Fruit fly (Drosophila melanogaster) whole organism, embryonic: Measurements from ENCODE around the gene CG32700.

Experiments used
- Abd-B ChIP-seq: fragments of 200-800 bp; sonication (Bioruptor generic); optimal IDR thresholded peaks from 2 replicates; lab custom pipeline; 2018; ENCODE audit warnings: missing biosample characterization, mild to moderate bottlenecking, missing genetic modification characterization, moderate library complexity
- Blimp-1 ChIP-seq: fragments of 200-800 bp; sonication (Bioruptor generic); optimal IDR thresholded peaks from 3 replicates; lab custom pipeline; 2018; ENCODE audit warnings: missing biosample characterization, missing genetic modification characterization, mild to moderate bottlenecking, moderate library complexity, missing genetic modification reagents
- CG1024 ChIP-seq: fragments of 200-800 bp; sonication (Bioruptor generic); IDR thresholded peaks from 2 replicates; pipeline ENCODE4 v1.3.6; 2022; ENCODE audit warnings: missing biosample characterization, missing genetic modification characterization
- CG11085 ChIP-seq: fragments of 200-800 bp; sonication (Bioruptor generic); IDR thresholded peaks from 2 replicates; pipeline ENCODE4 v1.3.6; 2022; ENCODE audit warnings: missing biosample characterization, missing genetic modification characterization
- CG12219 ChIP-seq: fragments of 200-800 bp; sonication (Bioruptor generic); optimal IDR thresholded peaks from 3 replicates; lab custom pipeline; 2018; ENCODE audit warnings: missing biosample characterization, mild to moderate bottlenecking, missing genetic modification characterization
- CG12744 ChIP-seq: fragments of 200-800 bp; sonication (Bioruptor generic); optimal IDR thresholded peaks from 2 replicates; lab custom pipeline; 2016; ENCODE audit warnings: missing biosample characterization, missing genetic modification characterization
- CG15601 ChIP-seq: fragments of 200-800 bp; sonication (Bioruptor generic); optimal IDR thresholded peaks from 3 replicates; lab custom pipeline; 2019; ENCODE audit warnings: missing biosample characterization, mild to moderate bottlenecking, missing genetic modification characterization, moderate library complexity
- CG16815 ChIP-seq: fragments of 200-800 bp; sonication (Bioruptor generic); optimal IDR thresholded peaks from 3 replicates; lab custom pipeline; 2017; ENCODE audit warnings: missing biosample characterization, mild to moderate bottlenecking, missing genetic modification characterization
- CG17359 ChIP-seq: fragments of 200-800 bp; sonication (Bioruptor generic); optimal IDR thresholded peaks from 3 replicates; lab custom pipeline; 2018; ENCODE audit warnings: missing biosample characterization, mild to moderate bottlenecking, missing genetic modification characterization, moderate library complexity
- CG17361 ChIP-seq: fragments of 200-800 bp; sonication (Bioruptor generic); IDR thresholded peaks from 3 replicates; pipeline ENCODE4 v1.3.6; 2022; ENCODE audit warnings: missing biosample characterization, missing genetic modification characterization
- CG17612 ChIP-seq: fragments of 200-800 bp; sonication (Bioruptor generic); IDR thresholded peaks from 2 replicates; pipeline ENCODE4 v1.3.6; 2022; ENCODE audit warnings: missing biosample characterization, missing genetic modification characterization
- CG17829 ChIP-seq: fragments of 200-800 bp; optimal IDR thresholded peaks from 2 replicates; lab custom pipeline; 2019; ENCODE audit warnings: missing biosample characterization, mild to moderate bottlenecking, missing genetic modification characterization, moderate library complexity
- CG2129 ChIP-seq: fragments of 200-800 bp; sonication (Bioruptor generic); IDR thresholded peaks from 2 replicates; pipeline ENCODE4 v1.3.6; 2022; ENCODE audit warnings: missing biosample characterization, missing genetic modification characterization; ENCODE audit not compliant: partially characterized antibody
- CG2199 ChIP-seq: fragments of 200-800 bp; sonication (Bioruptor generic); IDR thresholded peaks from 3 replicates; pipeline ENCODE4 v1.3.6; 2022; ENCODE audit warnings: missing biosample characterization, missing genetic modification characterization
- CG30431 ChIP-seq: fragments of 200-800 bp; sonication (Bioruptor generic); optimal IDR thresholded peaks from 2 replicates; lab custom pipeline; 2017; ENCODE audit warnings: missing biosample characterization, missing genetic modification characterization
- CG6765 ChIP-seq: fragments of 200-800 bp; sonication (Bioruptor generic); optimal IDR thresholded peaks from 3 replicates; lab custom pipeline; 2017; ENCODE audit warnings: missing biosample characterization, mild to moderate bottlenecking, missing genetic modification characterization
- CG7987 ChIP-seq: fragments of 200-800 bp; sonication (Bioruptor generic); optimal IDR thresholded peaks from 2 replicates; lab custom pipeline; 2018; ENCODE audit warnings: missing biosample characterization, mild to moderate bottlenecking, missing genetic modification characterization, moderate library complexity
- CG9437 ChIP-seq: fragments of 200-800 bp; sonication (Bioruptor generic); optimal IDR thresholded peaks from 2 replicates; lab custom pipeline; 2018; ENCODE audit warnings: missing biosample characterization, mild to moderate bottlenecking, missing genetic modification characterization
- CG9609 ChIP-seq: fragments of 200-800 bp; sonication (Bioruptor generic); optimal IDR thresholded peaks from 3 replicates; lab custom pipeline; 2016; ENCODE audit warnings: missing biosample characterization, missing genetic modification characterization
- ERR ChIP-seq: fragments of 200-800 bp; sonication (Bioruptor generic); optimal IDR thresholded peaks from 2 replicates; lab custom pipeline; 2016; ENCODE audit warnings: missing biosample characterization, missing genetic modification characterization
- Elba2 ChIP-seq: fragments of 200-800 bp; sonication (Bioruptor generic); optimal IDR thresholded peaks from 3 replicates; lab custom pipeline; 2016; ENCODE audit warnings: missing biosample characterization, missing genetic modification characterization
- Gsc ChIP-seq: fragments of 200-800 bp; sonication (Bioruptor generic); IDR thresholded peaks from 2 replicates; pipeline ENCODE4 v1.3.6; 2022; ENCODE audit warnings: missing biosample characterization, missing genetic modification characterization
- Gug ChIP-seq: fragments of 200-800 bp; sonication (Bioruptor generic); IDR thresholded peaks from 4 replicates; pipeline ENCODE4 v1.3.6; 2022; ENCODE audit warnings: missing biosample characterization, missing genetic modification characterization
- HLH3B ChIP-seq: fragments of 200-800 bp; sonication (Bioruptor generic); IDR thresholded peaks from 2 replicates; pipeline ENCODE4 v1.3.6; 2022; ENCODE audit warnings: missing biosample characterization, missing genetic modification characterization
- HLH54F ChIP-seq: fragments of 200-800 bp; sonication (Bioruptor generic); optimal IDR thresholded peaks from 3 replicates; lab custom pipeline; 2016; ENCODE audit warnings: missing biosample characterization, missing genetic modification characterization
- Hand ChIP-seq: fragments of 200-800 bp; sonication (Bioruptor generic); optimal IDR thresholded peaks from 2 replicates; lab custom pipeline; 2017; ENCODE audit warnings: mild to moderate bottlenecking, missing biosample characterization, missing genetic modification reagents, missing genetic modification characterization
- HmgD ChIP-seq: fragments of 200-800 bp; sonication (Bioruptor generic); optimal IDR thresholded peaks from 3 replicates; lab custom pipeline; 2016; ENCODE audit warnings: missing biosample characterization, missing genetic modification characterization
- ato ChIP-seq: fragments of 200-800 bp; sonication (Bioruptor generic); IDR thresholded peaks from 2 replicates; pipeline ENCODE4 v1.3.6; 2022; ENCODE audit warnings: missing biosample characterization, missing genetic modification characterization; ENCODE audit not compliant: partially characterized antibody
- dmrt99B ChIP-seq: fragments of 200-800 bp; sonication (Bioruptor generic); optimal IDR thresholded peaks from 2 replicates; lab custom pipeline; 2018; ENCODE audit warnings: missing biosample characterization, mild to moderate bottlenecking, missing genetic modification characterization, moderate library complexity
- en ChIP-seq: fragments of 200-800 bp; sonication (Bioruptor generic); optimal IDR thresholded peaks from 2 replicates; lab custom pipeline; 2016; ENCODE audit warnings: missing biosample characterization, missing genetic modification characterization
- eve ChIP-seq, 2 experiments: fragments of >200 bp; optimal IDR thresholded peaks; 2 replicates each; lab custom pipeline; 2017; ENCODE audit warnings: missing biosample characterization in 2 of 2, missing genetic modification characterization in 2 of 2
- ewg ChIP-seq: fragments of 200-800 bp; sonication (Bioruptor generic); optimal IDR thresholded peaks from 3 replicates; lab custom pipeline; 2017; ENCODE audit warnings: mild to moderate bottlenecking, missing biosample characterization, missing genetic modification reagents, missing genetic modification characterization
- fd96Cb ChIP-seq: fragments of 200-800 bp; sonication (Bioruptor generic); optimal IDR thresholded peaks from 2 replicates; lab custom pipeline; 2018; ENCODE audit warnings: missing biosample characterization, mild to moderate bottlenecking, missing genetic modification characterization, moderate library complexity
- gsb ChIP-seq: fragments of 200-800 bp; sonication (Bioruptor generic); IDR thresholded peaks from 2 replicates; pipeline ENCODE4 v1.3.6; 2022; ENCODE audit warnings: missing biosample characterization, missing genetic modification characterization
- jing ChIP-seq: fragments of 200-800 bp; sonication (Bioruptor generic); optimal IDR thresholded peaks from 2 replicates; lab custom pipeline; 2018; ENCODE audit warnings: missing biosample characterization, mild to moderate bottlenecking, missing genetic modification characterization
- nerfin-1 ChIP-seq: fragments of 200-800 bp; sonication (Bioruptor generic); optimal IDR thresholded peaks from 3 replicates; lab custom pipeline; 2019; ENCODE audit warnings: missing biosample characterization, mild to moderate bottlenecking, missing genetic modification characterization, moderate library complexity
- odd ChIP-seq: fragments of 200-800 bp; sonication (Bioruptor generic); optimal IDR thresholded peaks from 2 replicates; lab custom pipeline; 2017; ENCODE audit warnings: missing biosample characterization, mild to moderate bottlenecking, missing genetic modification characterization
- org-1 ChIP-seq: fragments of 200-800 bp; sonication (Bioruptor generic); optimal IDR thresholded peaks from 2 replicates; lab custom pipeline; 2017; ENCODE audit warnings: missing biosample characterization, missing genetic modification characterization
- peb ChIP-seq: fragments of 200-800 bp; sonication (Bioruptor generic); IDR thresholded peaks from 2 replicates; pipeline ENCODE4 v1.3.6; 2022; ENCODE audit warnings: missing biosample characterization, missing genetic modification characterization
- phol ChIP-seq: fragments of 200-800 bp; sonication (Bioruptor generic); optimal IDR thresholded peaks from 3 replicates; lab custom pipeline; 2018; ENCODE audit warnings: missing biosample characterization, mild to moderate bottlenecking, missing genetic modification characterization, moderate library complexity
- pros ChIP-seq: fragments of 200-800 bp; sonication (Bioruptor generic); optimal IDR thresholded peaks from 3 replicates; lab custom pipeline; 2019; ENCODE audit warnings: missing biosample characterization, mild to moderate bottlenecking, missing genetic modification characterization, moderate library complexity
- repo ChIP-seq: fragments of 200-800 bp; sonication (Bioruptor generic); optimal IDR thresholded peaks from 2 replicates; lab custom pipeline; 2016; ENCODE audit warnings: missing biosample characterization, missing genetic modification characterization
- row ChIP-seq: fragments of 200-800 bp; sonication (Bioruptor generic); IDR thresholded peaks from 3 replicates; pipeline ENCODE4 v1.3.6; 2022; ENCODE audit warnings: missing biosample characterization, missing genetic modification characterization
- salm ChIP-seq: fragments of 200-800 bp; sonication (Bioruptor generic); optimal IDR thresholded peaks from 2 replicates; lab custom pipeline; 2018; ENCODE audit warnings: missing biosample characterization, mild to moderate bottlenecking, missing genetic modification characterization
- sc ChIP-seq, 3 experiments: fragments of >200 bp in 2 of 3; fragments of 200-800 bp in 1 of 3; sonication (Bioruptor generic) in 1 of 3; optimal IDR thresholded peaks; 2 replicates in 2 of 3; 3 replicates in 1 of 3; lab custom pipeline; 2017; ENCODE audit warnings: mild to moderate bottlenecking in 1 of 3, missing biosample characterization in 1 of 3, missing genetic modification characterization in 1 of 3, missing genetic modification reagents in 1 of 3
- schlank ChIP-seq: fragments of 200-800 bp; sonication (Bioruptor generic); optimal IDR thresholded peaks from 2 replicates; lab custom pipeline; 2018; ENCODE audit warnings: missing biosample characterization, mild to moderate bottlenecking, missing genetic modification characterization
- sob ChIP-seq: fragments of 200-800 bp; sonication (Bioruptor generic); IDR thresholded peaks from 2 replicates; pipeline ENCODE4 v1.3.6; 2022; ENCODE audit warnings: missing biosample characterization, missing genetic modification characterization
- sqz ChIP-seq: fragments of 200-800 bp; sonication (Bioruptor generic); optimal IDR thresholded peaks from 3 replicates; lab custom pipeline; 2018; ENCODE audit warnings: missing biosample characterization, mild to moderate bottlenecking, missing genetic modification characterization
- toy ChIP-seq: fragments of 200-800 bp; sonication (Bioruptor generic); IDR thresholded peaks from 2 replicates; pipeline ENCODE4 v1.3.6; 2022; ENCODE audit warnings: missing biosample characterization, missing genetic modification characterization
- trem ChIP-seq: fragments of 200-800 bp; optimal IDR thresholded peaks from 3 replicates; lab custom pipeline; 2019; ENCODE audit warnings: missing biosample characterization, mild to moderate bottlenecking, missing genetic modification characterization, moderate library complexity

The CG32700 gene

dm6 chrX:9582659-9583317 is 32.1 kb upstream of the CG32700 start (continued):
- TF ChIP-seq Gsc (GFP tag; lab: Robert Waterston, UW) (no peak), CG16815 (GFP tag; lab: Kevin White, UChicago) (no peak), CG6765 (GFP tag; lab: Kevin White, UChicago) (no peak), toy (GFP tag; lab: Robert Waterston, UW) (no peak), CG17361 (GFP tag; lab: Robert Waterston, UW) (no peak), pros (GFP tag; lab: Kevin White, UChicago) (no peak), CG9437 (GFP tag; lab: Kevin White, UChicago) (no peak), Blimp-1 (GFP tag; lab: Kevin White, UChicago) (no peak), Abd-B (GFP tag; lab: Kevin White, UChicago) (no peak), ato (GFP tag; lab: Robert Waterston, UW) (no peak), CG15601 (no peak), peb (GFP tag; lab: Robert Waterston, UW) (no peak), schlank (tag; lab: Kevin White, UChicago) (no peak), CG7987 (GFP tag; lab: Kevin White, UChicago) (no peak), CG1024 (GFP tag; lab: Robert Waterston, UW) (no peak), fd96Cb (tag; lab: Kevin White, UChicago) (no peak), dmrt99B (no peak), eve (GFP tag; optimal IDR thresholded peaks at IDR 0.05; lab: Kevin White, UChicago) (no peak), nerfin-1 (tag; lab: Kevin White, UChicago) (no peak), sqz (GFP tag; lab: Kevin White, UChicago) (no peak), phol (tag; lab: Kevin White, UChicago) (no peak), CG2199 (GFP tag; lab: Robert Waterston, UW) (no peak), CG12219 (GFP tag; lab: Kevin White, UChicago) (no peak), sc (optimal IDR thresholded peaks at IDR 0.05; lab: Kevin White, UChicago) (no peak), sc (GFP tag; optimal IDR thresholded peaks at IDR 0.05; lab: Kevin White, UChicago) (no peak), CG9609 (no peak), salm (no peak), jing (GFP tag; lab: Kevin White, UChicago) (no peak), ERR (GFP tag; lab: Kevin White, UChicago) (no peak), Hand (GFP tag; lab: Kevin White, UChicago) (no peak), en (GFP tag; lab: Kevin White, UChicago) (no peak), CG17612 (GFP tag; lab: Robert Waterston, UW) (no peak), odd (GFP tag; lab: Kevin White, UChicago) (no peak), sob (no peak), trem (tag; lab: Kevin White, UChicago) (no peak), HLH3B (GFP tag; lab: Robert Waterston, UW) (no peak), CG2129 (GFP tag; lab: Robert Waterston, UW) (no peak), CG11085 (GFP tag; lab: Robert Waterston, UW) (no peak), CG30431 (GFP tag; lab: Kevin White, UChicago) (no peak), repo (GFP tag; lab: Kevin White, UChicago) (no peak), Gug (GFP tag; lab: Robert Waterston, UW) (no peak), Elba2 (GFP tag; lab: Kevin White, UChicago) (no peak), gsb (no peak), CG12744 (GFP tag; lab: Kevin White, UChicago) (no peak), CG17359 (no peak), CG17829 (tag; lab: Kevin White, UChicago) (no peak), ewg (GFP tag; lab: Kevin White, UChicago) (no peak), org-1 (peak; percentile 31), row (GFP tag; lab: Robert Waterston, UW) (peak; percentile 29; the same call in 1 of the 3 replicates), HmgD (GFP tag; lab: Kevin White, UChicago) (no peak), HLH54F (GFP tag; lab: Kevin White, UChicago) (no peak)
